Fruit fly (Drosophila melanogaster) whole organism, embryonic: ENCODE results near the gene CG14657.
A peak's percentile ranks its signal among the peaks of the same experiment; 100 is the strongest.

Experiments used
- Awh ChIP-seq: fragments of 200-800 bp; sonication (Bioruptor generic); IDR thresholded peaks from 2 replicates; pipeline ENCODE4, ENCODE4 v1.3.6; 2022; ENCODE audit warnings: missing biosample characterization, missing genetic modification characterization
- CG12744 ChIP-seq: fragments of 200-800 bp; sonication (Bioruptor generic); optimal IDR thresholded peaks from 2 replicates; lab custom pipeline; 2016; ENCODE audit warnings: missing biosample characterization, missing genetic modification characterization
- CG12769 ChIP-seq: fragments of 200-800 bp; sonication (Bioruptor generic); optimal IDR thresholded peaks from 2 replicates; lab custom pipeline; 2019; ENCODE audit warnings: missing biosample characterization, mild to moderate bottlenecking, missing genetic modification characterization, moderate library complexity
- CG13624 ChIP-seq: fragments of 200-800 bp; sonication (Bioruptor generic); optimal IDR thresholded peaks from 2 replicates; lab custom pipeline; 2016; ENCODE audit warnings: missing biosample characterization, missing genetic modification characterization
- CG13894 ChIP-seq: fragments of 200-800 bp; sonication (Bioruptor generic); optimal IDR thresholded peaks from 3 replicates; lab custom pipeline; 2018; ENCODE audit warnings: missing biosample characterization, mild to moderate bottlenecking, missing genetic modification characterization, moderate library complexity
- CG17385 ChIP-seq: fragments of 200-800 bp; sonication (Bioruptor generic); optimal IDR thresholded peaks from 3 replicates; lab custom pipeline; 2018; ENCODE audit warnings: missing biosample characterization, mild to moderate bottlenecking, missing genetic modification characterization
- CG17568 ChIP-seq: fragments of 200-800 bp; sonication (Bioruptor generic); optimal IDR thresholded peaks from 2 replicates; lab custom pipeline; 2018; ENCODE audit warnings: missing biosample characterization, mild to moderate bottlenecking, missing genetic modification characterization, moderate library complexity
- CG17829 ChIP-seq: fragments of 200-800 bp; optimal IDR thresholded peaks from 2 replicates; lab custom pipeline; 2019; ENCODE audit warnings: missing biosample characterization, mild to moderate bottlenecking, missing genetic modification characterization, moderate library complexity
- CG2129 ChIP-seq: fragments of 200-800 bp; sonication (Bioruptor generic); IDR thresholded peaks from 2 replicates; pipeline ENCODE4 v1.3.6; 2022; ENCODE audit warnings: missing biosample characterization, missing genetic modification characterization; ENCODE audit not compliant: partially characterized antibody
- CG2875 ChIP-seq: fragments of 200-800 bp; sonication (Bioruptor generic); optimal IDR thresholded peaks from 2 replicates; lab custom pipeline; 2017; ENCODE audit warnings: missing biosample characterization, mild to moderate bottlenecking, missing genetic modification characterization, missing genetic modification reagents
- CG3065 ChIP-seq: fragments of 200-800 bp; sonication (Bioruptor generic); optimal IDR thresholded peaks from 2 replicates; lab custom pipeline; 2016; ENCODE audit warnings: missing biosample characterization, missing genetic modification characterization
- CG34422 ChIP-seq: fragments of 200-800 bp; sonication (Bioruptor generic); IDR thresholded peaks from 3 replicates; pipeline ENCODE4 v1.3.6; 2022; ENCODE audit warnings: missing biosample characterization, missing genetic modification characterization
- CG3726 ChIP-seq: fragments of 200-800 bp; sonication (Bioruptor generic); IDR thresholded peaks from 3 replicates; pipeline ENCODE4, ENCODE4 v1.3.6; 2022; ENCODE audit warnings: missing biosample characterization, missing genetic modification characterization
- CG3838 ChIP-seq: fragments of 200-800 bp; sonication (Bioruptor generic); optimal IDR thresholded peaks from 3 replicates; lab custom pipeline; 2016; ENCODE audit warnings: missing biosample characterization, missing genetic modification characterization
- CG4404 ChIP-seq: fragments of 200-800 bp; sonication (Bioruptor generic); IDR thresholded peaks from 2 replicates; pipeline ENCODE4 v1.3.6; 2022; ENCODE audit warnings: missing biosample characterization, missing genetic modification characterization
- CG6254 ChIP-seq: fragments of 200-800 bp; sonication (Bioruptor generic); optimal IDR thresholded peaks from 3 replicates; lab custom pipeline; 2017; ENCODE audit warnings: mild to moderate bottlenecking, missing biosample characterization, missing genetic modification reagents, missing genetic modification characterization
- CG6654 ChIP-seq: fragments of 200-800 bp; sonication (Bioruptor generic); optimal IDR thresholded peaks from 2 replicates; lab custom pipeline; 2017; ENCODE audit warnings: missing biosample characterization, mild to moderate bottlenecking, missing genetic modification characterization
- CG6813 ChIP-seq: fragments of 200-800 bp; sonication (Bioruptor generic); optimal IDR thresholded peaks from 2 replicates; lab custom pipeline; 2017; ENCODE audit warnings: missing biosample characterization, missing genetic modification characterization, mild to moderate bottlenecking, moderate library complexity, missing genetic modification reagents
- CG8359 ChIP-seq: fragments of 200-800 bp; sonication (Bioruptor generic); optimal IDR thresholded peaks from 2 replicates; lab custom pipeline; 2017; ENCODE audit warnings: missing biosample characterization, mild to moderate bottlenecking, missing genetic modification characterization, borderline replicate concordance
- CG8944 ChIP-seq: fragments of 200-800 bp; sonication (Bioruptor generic); optimal IDR thresholded peaks from 3 replicates; lab custom pipeline; 2016; ENCODE audit warnings: missing biosample characterization, missing genetic modification characterization
- CG9437 ChIP-seq: fragments of 200-800 bp; sonication (Bioruptor generic); optimal IDR thresholded peaks from 2 replicates; lab custom pipeline; 2018; ENCODE audit warnings: missing biosample characterization, mild to moderate bottlenecking, missing genetic modification characterization
- Dll ChIP-seq: fragments of 200-800 bp; sonication (Bioruptor generic); IDR thresholded peaks from 4 replicates; pipeline ENCODE4 v1.3.6; 2022; ENCODE audit warnings: missing biosample characterization, missing genetic modification characterization; ENCODE audit not compliant: partially characterized antibody
- Dref ChIP-seq: fragments of 200-800 bp; sonication (Bioruptor generic); IDR thresholded peaks from 2 replicates; pipeline ENCODE4 v1.3.6; 2022; ENCODE audit warnings: missing biosample characterization, missing genetic modification characterization
- E2f2 ChIP-seq: fragments of 200-800 bp; sonication (Bioruptor generic); IDR thresholded peaks from 2 replicates; pipeline ENCODE4 v1.3.6; 2022; ENCODE audit warnings: missing biosample characterization, missing genetic modification characterization
- Lhr ChIP-seq: fragments of 200-800 bp; sonication (Bioruptor generic); optimal IDR thresholded peaks from 3 replicates; lab custom pipeline; 2017; ENCODE audit warnings: mild to moderate bottlenecking, missing biosample characterization, missing genetic modification reagents, missing genetic modification characterization
- MESR4 ChIP-seq: fragments of 200-800 bp; sonication (Bioruptor generic); optimal IDR thresholded peaks from 2 replicates; lab custom pipeline; 2018; ENCODE audit warnings: missing biosample characterization, mild to moderate bottlenecking, missing genetic modification characterization, moderate library complexity
- Nf-YC ChIP-seq: fragments of 200-800 bp; optimal IDR thresholded peaks from 3 replicates; lab custom pipeline; 2019; ENCODE audit warnings: missing biosample characterization, mild to moderate bottlenecking, missing genetic modification characterization, moderate library complexity
- Ptx1 ChIP-seq: fragments of 200-800 bp; sonication (Bioruptor generic); IDR thresholded peaks from 2 replicates; pipeline ENCODE4 v1.3.6; 2022; ENCODE audit warnings: missing biosample characterization, missing genetic modification characterization
- Side ChIP-seq: fragments of 200-800 bp; sonication (Bioruptor generic); optimal IDR thresholded peaks from 2 replicates; lab custom pipeline; 2016; ENCODE audit warnings: missing biosample characterization, missing genetic modification characterization
- ac ChIP-seq: fragments of 200-800 bp; sonication (Bioruptor generic); optimal IDR thresholded peaks from 3 replicates; lab custom pipeline; 2017; ENCODE audit warnings: missing biosample characterization, mild to moderate bottlenecking, missing genetic modification characterization
- btn ChIP-seq: fragments of 200-800 bp; sonication (Bioruptor generic); optimal IDR thresholded peaks from 2 replicates; lab custom pipeline; 2016; ENCODE audit warnings: missing biosample characterization, missing genetic modification characterization
- ci ChIP-seq: fragments of 200-800 bp; sonication (Bioruptor generic); IDR thresholded peaks from 3 replicates; pipeline ENCODE4 v1.3.6; 2022; ENCODE audit warnings: missing biosample characterization, missing genetic modification characterization
- crc ChIP-seq: fragments of 200-800 bp; sonication (Bioruptor generic); optimal IDR thresholded peaks from 2 replicates; lab custom pipeline; 2016; ENCODE audit warnings: missing biosample characterization, missing genetic modification characterization
- croc ChIP-seq: fragments of 200-800 bp; sonication (Bioruptor generic); conservative IDR thresholded peaks from 3 replicates; pipeline ENCODE4 v1.3.6; 2022; ENCODE audit warnings: missing biosample characterization, missing genetic modification characterization
- dati ChIP-seq: fragments of 200-800 bp; sonication (Bioruptor generic); IDR thresholded peaks from 2 replicates; pipeline ENCODE4 v1.3.6; 2022; ENCODE audit warnings: missing biosample characterization, missing genetic modification characterization
- dmrt11E ChIP-seq: fragments of 200-800 bp; sonication (Bioruptor generic); optimal IDR thresholded peaks from 3 replicates; lab custom pipeline; 2018; ENCODE audit warnings: missing biosample characterization, mild to moderate bottlenecking, missing genetic modification characterization, moderate library complexity
- dpn ChIP-seq, 2 experiments: fragments of 200-800 bp; sonication (Bioruptor generic); optimal IDR thresholded peaks; 3 replicates each; lab custom pipeline; 2016; ENCODE audit warnings: missing biosample characterization in 2 of 2, missing genetic modification characterization in 2 of 2
- gcm2 ChIP-seq: fragments of 200-800 bp; sonication (Bioruptor generic); optimal IDR thresholded peaks from 2 replicates; lab custom pipeline; 2016; ENCODE audit warnings: missing biosample characterization, missing genetic modification characterization
- gsb ChIP-seq: fragments of 200-800 bp; sonication (Bioruptor generic); IDR thresholded peaks from 2 replicates; pipeline ENCODE4 v1.3.6; 2022; ENCODE audit warnings: missing biosample characterization, missing genetic modification characterization
- insv ChIP-seq, 2 experiments: fragments of 200-800 bp; sonication (Bioruptor generic); optimal IDR thresholded peaks; 3 replicates each; lab custom pipeline; 2016 to 2018; ENCODE audit warnings: missing biosample characterization in 2 of 2, missing genetic modification characterization in 2 of 2
- kay ChIP-seq: fragments of 200-800 bp; sonication (Bioruptor generic); optimal IDR thresholded peaks from 2 replicates; lab custom pipeline; 2016; ENCODE audit warnings: missing biosample characterization, missing genetic modification characterization
- kni ChIP-seq: fragments of 200-800 bp; sonication (Bioruptor generic); optimal IDR thresholded peaks from 3 replicates; lab custom pipeline; 2017; ENCODE audit warnings: mild to moderate bottlenecking, missing biosample characterization, missing genetic modification reagents, missing genetic modification characterization
- lab ChIP-seq: fragments of 200-800 bp; sonication (Bioruptor generic); optimal IDR thresholded peaks from 3 replicates; lab custom pipeline; 2017; ENCODE audit warnings: missing biosample characterization, missing genetic modification characterization, mild to moderate bottlenecking, moderate library complexity, missing genetic modification reagents
- nerfin-1 ChIP-seq: fragments of 200-800 bp; sonication (Bioruptor generic); optimal IDR thresholded peaks from 3 replicates; lab custom pipeline; 2019; ENCODE audit warnings: missing biosample characterization, mild to moderate bottlenecking, missing genetic modification characterization, moderate library complexity
- nerfin-2 ChIP-seq: fragments of 200-800 bp; sonication (Bioruptor generic); IDR thresholded peaks from 2 replicates; pipeline ENCODE4 v1.3.6; 2022; ENCODE audit warnings: missing biosample characterization, missing genetic modification characterization; ENCODE audit not compliant: partially characterized antibody
- org-1 ChIP-seq: fragments of 200-800 bp; sonication (Bioruptor generic); optimal IDR thresholded peaks from 2 replicates; lab custom pipeline; 2017; ENCODE audit warnings: missing biosample characterization, missing genetic modification characterization
- pfk ChIP-seq: fragments of 200-800 bp; sonication (Bioruptor generic); optimal IDR thresholded peaks from 2 replicates; lab custom pipeline; 2018; ENCODE audit warnings: missing biosample characterization, mild to moderate bottlenecking, missing genetic modification characterization, moderate library complexity
- repo ChIP-seq: fragments of 200-800 bp; sonication (Bioruptor generic); optimal IDR thresholded peaks from 2 replicates; lab custom pipeline; 2016; ENCODE audit warnings: missing biosample characterization, missing genetic modification characterization
- rib ChIP-seq: fragments of 200-800 bp; sonication (Bioruptor generic); IDR thresholded peaks from 2 replicates; pipeline ENCODE4 v1.3.6; 2022; ENCODE audit warnings: missing biosample characterization, missing genetic modification characterization
- wor ChIP-seq: fragments of 200-800 bp; sonication (Bioruptor generic); IDR thresholded peaks from 2 replicates; pipeline ENCODE4 v1.3.6; 2022; ENCODE audit warnings: missing biosample characterization, missing genetic modification characterization

The CG14657 gene

dm6 chr3R:4806318-4806757 lies 14.9 kb downstream of the CG14657 start (continued):
- 0 out of 4 replicates have a peak, but pooled peaks have one; percentile 37 for TF ChIP-seq Dll
- peak; percentile 90 for TF ChIP-seq CG2875
- peak in 1 of 2 experiments; percentile 39 for TF ChIP-seq insv (GFP tag; optimal IDR thresholded peaks at IDR 0.05; lab: Kevin White, UChicago)
- peak; percentile 35 for TF ChIP-seq CG17829 (tag; lab: Kevin White, UChicago)
- 0 out of 2 replicates have a peak, but pooled peaks have one; percentile 15 for TF ChIP-seq Ptx1 (GFP tag; lab: Robert Waterston, UW)
- peak; percentile 8 for TF ChIP-seq CG13624 (GFP tag; lab: Kevin White, UChicago)
- no peak for TF ChIP-seq gsb (GFP tag; lab: Robert Waterston, UW)
- peak; percentile 88 for TF ChIP-seq lab (GFP tag; lab: Kevin White, UChicago)
- TF ChIP-seq CG6654 = peak; percentile 3
- TF ChIP-seq crc = peak; percentile 53
- TF ChIP-seq nerfin-2 (GFP tag; lab: Robert Waterston, UW) = no peak
- peak; percentile 78 for TF ChIP-seq kni
- TF ChIP-seq CG8944 = peak; percentile 54
- TF ChIP-seq CG17568 (GFP tag; lab: Kevin White, UChicago) = peak; percentile 90
- no peak for TF ChIP-seq wor (GFP tag; lab: Robert Waterston, UW)
- TF ChIP-seq CG12744 (GFP tag; lab: Kevin White, UChicago) = no peak
- peak; percentile 82 for TF ChIP-seq Awh (GFP tag; lab: Robert Waterston, UW)
- TF ChIP-seq pfk (GFP tag; lab: Kevin White, UChicago) = peak; percentile 49
- TF ChIP-seq CG17385 (GFP tag; lab: Kevin White, UChicago) = peak; percentile 63
- peak; percentile 58 for TF ChIP-seq org-1 (GFP tag; lab: Kevin White, UChicago)
- peak; percentile 46 for TF ChIP-seq Side (GFP tag; lab: Kevin White, UChicago)
- peak; percentile 29; the same call in 1 of the 2 replicates for TF ChIP-seq E2f2 (GFP tag; lab: Robert Waterston, UW)
- no peak for TF ChIP-seq CG3838 (GFP tag; lab: Kevin White, UChicago)
- no peak for TF ChIP-seq CG2129 (GFP tag; lab: Robert Waterston, UW)
- peak; percentile 6 for TF ChIP-seq MESR4
- TF ChIP-seq CG8359 (GFP tag; lab: Kevin White, UChicago) = peak; percentile 49
- peak; percentile 29 for TF ChIP-seq Nf-YC (tag; lab: Kevin White, UChicago)
- TF ChIP-seq repo = peak; percentile 42
- peak; percentile 86 for TF ChIP-seq ci (GFP tag; lab: Robert Waterston, UW)
- no peak for TF ChIP-seq croc (GFP tag; lab: Robert Waterston, UW)
- no peak for TF ChIP-seq CG4404 (GFP tag; lab: Robert Waterston, UW)
- TF ChIP-seq nerfin-1 (tag; lab: Kevin White, UChicago) = peak; percentile 55
- peak; percentile 40 for TF ChIP-seq Lhr (GFP tag; lab: Kevin White, UChicago)
- TF ChIP-seq CG12769 (tag; lab: Kevin White, UChicago) = no peak
- peak; percentile 71 for TF ChIP-seq ac (GFP tag; lab: Kevin White, UChicago)
- TF ChIP-seq CG34422 (GFP tag; lab: Robert Waterston, UW) = peak; percentile 70; the same call in 1 of the 3 replicates
- TF ChIP-seq CG13894 = no peak
- peak; percentile 33 for TF ChIP-seq dmrt11E (tag; lab: Kevin White, UChicago)
- TF ChIP-seq CG9437 (GFP tag; lab: Kevin White, UChicago) = peak; percentile 29
- peak; percentile 55 for TF ChIP-seq CG6254 (GFP tag; lab: Kevin White, UChicago)
- TF ChIP-seq Dref (GFP tag; lab: Robert Waterston, UW) = no peak
- TF ChIP-seq kay = peak; percentile 3
- no peak for TF ChIP-seq dati
- TF ChIP-seq dpn (GFP tag; optimal IDR thresholded peaks at IDR 0.05; lab: Kevin White, UChicago) = peak in 1 of 2 experiments; percentile 64
- TF ChIP-seq CG6813 (GFP tag; lab: Kevin White, UChicago) = peak; percentile 91
- no peak for TF ChIP-seq CG3726 (GFP tag; lab: Robert Waterston, UW)
- TF ChIP-seq rib (GFP tag; lab: Robert Waterston, UW) = peak; percentile 18; the same call in 1 of the 2 replicates
- TF ChIP-seq btn (GFP tag; lab: Kevin White, UChicago) = peak; percentile 54
- peak; percentile 30 for TF ChIP-seq gcm2
- peak; percentile 38 for TF ChIP-seq CG3065 (GFP tag; lab: Kevin White, UChicago)
